Fruit fly (Drosophila melanogaster) Kc167 (cell line): Measurements from ENCODE around the gene CG11977.

ENCODE experiments used
- Myc ChIP-seq: fragments of >200 bp; optimal IDR thresholded peaks from 2 replicates; lab custom pipeline; 2017; ENCODE audit warnings: missing external identifiers
- Sin3A ChIP-seq: fragments of >200 bp; optimal IDR thresholded peaks from 2 replicates; lab custom pipeline; 2018; ENCODE audit warnings: missing external identifiers
- h ChIP-seq: fragments of >200 bp; optimal IDR thresholded peaks from 3 replicates; lab custom pipeline; 2018; ENCODE audit warnings: missing external identifiers
- insv ChIP-seq: fragments of >200 bp; optimal IDR thresholded peaks from 3 replicates; lab custom pipeline; 2018; ENCODE audit warnings: missing external identifiers
- psq ChIP-seq: fragments of >200 bp; optimal IDR thresholded peaks from 2 replicates; lab custom pipeline; 2017; ENCODE audit warnings: missing external identifiers
- ttk ChIP-seq: sonication (Bioruptor generic); optimal IDR thresholded peaks from 2 replicates; lab custom pipeline; 2017; ENCODE audit warnings: missing external identifiers

CG11977 gene

dm6 chr3R:9006129-9006528 is 8.6 kb downstream of the CG11977 start, which contains the start of the genes Prosbeta3 and Iru:
TSS of gene Prosbeta3 (minus strand) at chr3R:9006226.
TSS of gene Iru (plus strand) at chr3R:9006456.
- no peak for TF ChIP-seq ttk (lab: Kevin White, UChicago)
- no peak for TF ChIP-seq Myc (lab: Kevin White, UChicago)
- no peak for TF ChIP-seq insv (lab: Kevin White, UChicago)
- no peak for TF ChIP-seq Sin3A (lab: Kevin White, UChicago)
- no peak for TF ChIP-seq h (lab: Kevin White, UChicago)
- TF ChIP-seq psq (lab: Kevin White, UChicago): no peak

- TF ChIP-seq ttk (lab: Kevin White, UChicago): peak; percentile 93
- no peak for TF ChIP-seq insv (lab: Kevin White, UChicago)
- no peak for TF ChIP-seq h (lab: Kevin White, UChicago)
Measured at dm6 chr3R:9007258-9007657, 9.8 kb downstream of the CG11977 start.

- no peak for TF ChIP-seq Sin3A (lab: Kevin White, UChicago)
- no peak for TF ChIP-seq Myc (lab: Kevin White, UChicago)
- TF ChIP-seq h (lab: Kevin White, UChicago): no peak
- TF ChIP-seq ttk (lab: Kevin White, UChicago): no peak
- no peak for TF ChIP-seq insv (lab: Kevin White, UChicago)
- TF ChIP-seq psq (lab: Kevin White, UChicago): no peak
Measured at dm6 chr3R:9008202-9008601, 10.7 kb downstream of the CG11977 start, which contains the start of gene CG11983. TSS of gene CG11983 (plus strand) at chr3R:9008321.

dm6 chr3R:9010695-9011094 is 13.2 kb downstream of the CG11977 start:
- no peak for TF ChIP-seq Sin3A (lab: Kevin White, UChicago)
- TF ChIP-seq ttk (lab: Kevin White, UChicago): no peak
- no peak for TF ChIP-seq insv (lab: Kevin White, UChicago)
- no peak for TF ChIP-seq h (lab: Kevin White, UChicago)
- TF ChIP-seq psq (lab: Kevin White, UChicago): no peak
- no peak for TF ChIP-seq Myc (lab: Kevin White, UChicago)

dm6 chr3R:9011708-9012107 is 14.2 kb downstream of the CG11977 start:
- TF ChIP-seq Sin3A (lab: Kevin White, UChicago) (no peak), insv (lab: Kevin White, UChicago) (no peak), h (lab: Kevin White, UChicago) (no peak), Myc (lab: Kevin White, UChicago) (no peak), psq (lab: Kevin White, UChicago) (no peak), ttk (lab: Kevin White, UChicago) (no peak)

- TF ChIP-seq ttk (lab: Kevin White, UChicago): no peak
- TF ChIP-seq Myc (lab: Kevin White, UChicago): no peak
- TF ChIP-seq psq (lab: Kevin White, UChicago): no peak
- no peak for TF ChIP-seq insv (lab: Kevin White, UChicago)
- no peak for TF ChIP-seq Sin3A (lab: Kevin White, UChicago)
- TF ChIP-seq h (lab: Kevin White, UChicago): no peak
Measured at dm6 chr3R:9013765-9014380, 16.4 kb downstream of the CG11977 start.

dm6 chr3R:9014859-9015466 is 17.5 kb downstream of the CG11977 start, which contains the start of the genes Kcmf1, Sf3b5 and CG11986:
TSS of gene Kcmf1 (minus strand) at chr3R:9014909.
TSS of gene Sf3b5 (minus strand) at chr3R:9015341.
TSS of gene CG11986 (plus strand) at chr3R:9015446.
- TF ChIP-seq ttk (lab: Kevin White, UChicago) (no peak), h (lab: Kevin White, UChicago) (no peak), Sin3A (lab: Kevin White, UChicago) (no peak), psq (lab: Kevin White, UChicago) (no peak), Myc (lab: Kevin White, UChicago) (no peak), insv (lab: Kevin White, UChicago) (no peak)

- TF ChIP-seq insv (lab: Kevin White, UChicago): no peak
- TF ChIP-seq ttk (lab: Kevin White, UChicago): no peak
- TF ChIP-seq h (lab: Kevin White, UChicago): no peak
- TF ChIP-seq Sin3A (lab: Kevin White, UChicago): no peak
- no peak for TF ChIP-seq psq (lab: Kevin White, UChicago)
- no peak for TF ChIP-seq Myc (lab: Kevin White, UChicago)
Measured at dm6 chr3R:9016869-9017268, 19.4 kb downstream of the CG11977 start.

- no peak for TF ChIP-seq h (lab: Kevin White, UChicago)
- TF ChIP-seq Myc (lab: Kevin White, UChicago): no peak
- TF ChIP-seq ttk (lab: Kevin White, UChicago): no peak
- no peak for TF ChIP-seq psq (lab: Kevin White, UChicago)
- TF ChIP-seq Sin3A (lab: Kevin White, UChicago): no peak
- no peak for TF ChIP-seq insv (lab: Kevin White, UChicago)
Measured at dm6 chr3R:9019689-9020138, 22.2 kb downstream of the CG11977 start, which contains the start of gene tgo. TSS of gene tgo (minus strand) at chr3R:9020022.

dm6 chr3R:9023934-9024333 is 26.4 kb downstream of the CG11977 start:
- TF ChIP-seq Myc (lab: Kevin White, UChicago) (no peak), insv (lab: Kevin White, UChicago) (no peak), Sin3A (lab: Kevin White, UChicago) (no peak), h (lab: Kevin White, UChicago) (no peak), ttk (lab: Kevin White, UChicago) (no peak), psq (lab: Kevin White, UChicago) (no peak)
